Fruit fly (Drosophila melanogaster) whole organism, pupa: ENCODE measurements around the gene Pldn.

Source experiments
- CG10348 ChIP-seq: fragments of 200-800 bp; sonication (Bioruptor generic); IDR thresholded peaks from 2 replicates; pipeline ENCODE4 v1.3.6; 2022; ENCODE audit warnings: missing biosample characterization, missing genetic modification characterization
- CG13204 ChIP-seq: fragments of 200-800 bp; sonication (Bioruptor generic); optimal IDR thresholded peaks from 2 replicates; lab custom pipeline; 2018; ENCODE audit warnings: missing biosample characterization, mild to moderate bottlenecking, missing genetic modification characterization, moderate library complexity
- CG14655 ChIP-seq: fragments of 200-800 bp; sonication (Bioruptor generic); optimal IDR thresholded peaks from 3 replicates; lab custom pipeline; 2017; ENCODE audit warnings: mild to moderate bottlenecking, missing biosample characterization, missing genetic modification reagents, missing genetic modification characterization
- CG15710 ChIP-seq: fragments of 200-800 bp; sonication (Bioruptor generic); optimal IDR thresholded peaks from 2 replicates; lab custom pipeline; 2018; ENCODE audit warnings: missing biosample characterization, mild to moderate bottlenecking, missing genetic modification characterization, moderate library complexity
- CG32121 ChIP-seq: fragments of 200-800 bp; sonication (Bioruptor generic); IDR thresholded peaks from 2 replicates; pipeline ENCODE4 v1.3.6; 2022; ENCODE audit warnings: missing biosample characterization, missing genetic modification characterization
- Ets98B ChIP-seq: fragments of 200-800 bp; sonication (Bioruptor generic); IDR thresholded peaks from 2 replicates; pipeline ENCODE4 v1.3.6; 2022; ENCODE audit warnings: missing biosample characterization, missing genetic modification characterization
- Pif1B ChIP-seq: fragments of 200-800 bp; sonication (Bioruptor generic); optimal IDR thresholded peaks from 3 replicates; lab custom pipeline; 2016; ENCODE audit warnings: missing biosample characterization, missing genetic modification characterization
- Snoo ChIP-seq: fragments of 200-800 bp; sonication (Bioruptor generic); optimal IDR thresholded peaks from 3 replicates; lab custom pipeline; 2017; ENCODE audit warnings: missing biosample characterization, mild to moderate bottlenecking, missing genetic modification characterization, inconsistent platforms
- fd96Ca ChIP-seq: fragments of 200-800 bp; sonication (Bioruptor generic); IDR thresholded peaks from 3 replicates; pipeline ENCODE4 v1.3.6; 2022; ENCODE audit warnings: missing biosample characterization, missing genetic modification characterization

DNA sequence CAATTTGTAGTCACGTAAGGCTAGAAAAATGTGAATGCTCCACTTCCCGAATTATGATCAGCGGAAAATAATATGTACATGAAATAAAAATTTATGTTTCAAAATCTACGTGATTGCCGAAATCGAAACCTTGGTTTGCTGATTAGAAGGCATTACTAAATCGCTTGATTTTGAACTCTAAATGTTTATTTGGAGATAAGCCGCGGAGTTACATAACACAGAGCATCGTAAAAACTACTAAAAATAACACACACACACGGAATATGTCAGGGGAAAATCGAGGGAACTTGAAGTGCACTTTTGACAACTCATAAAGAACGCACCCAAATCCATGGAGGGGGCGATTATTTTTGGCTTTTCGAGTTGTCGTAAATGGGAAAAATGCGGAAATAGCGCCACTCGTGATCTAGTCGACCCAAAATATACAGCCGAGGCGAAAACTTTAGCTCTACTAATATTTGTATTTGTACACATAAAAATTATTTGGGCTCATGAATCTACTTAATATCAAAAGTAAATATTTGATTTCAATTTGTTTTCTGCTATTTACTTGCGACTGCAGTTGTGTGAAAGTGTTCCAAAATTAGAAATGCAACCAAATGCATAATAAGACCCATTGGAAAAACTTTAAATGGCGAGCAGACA is 13.8 kb upstream of the Pldn start:
- no peak for TF ChIP-seq Pif1B (GFP tag; lab: Kevin White, UChicago)
- no peak for TF ChIP-seq CG14655 (GFP tag; lab: Kevin White, UChicago)
- TF ChIP-seq fd96Ca (GFP tag; lab: Robert Waterston, UW): no peak
- TF ChIP-seq Ets98B: no peak
- TF ChIP-seq CG10348 (GFP tag; lab: Robert Waterston, UW): no peak
- TF ChIP-seq CG13204 (GFP tag; lab: Kevin White, UChicago): no peak
- TF ChIP-seq CG15710 (tag; lab: Kevin White, UChicago): no peak
- no peak for TF ChIP-seq Snoo (tag; lab: Kevin White, UChicago)
- no peak for TF ChIP-seq CG32121
